Worm (Caenorhabditis elegans): ENCODE data around the gene eri-3.
A peak's percentile ranks its signal among the peaks of the same experiment; 100 is the strongest.

eri-3 gene

DNA sequence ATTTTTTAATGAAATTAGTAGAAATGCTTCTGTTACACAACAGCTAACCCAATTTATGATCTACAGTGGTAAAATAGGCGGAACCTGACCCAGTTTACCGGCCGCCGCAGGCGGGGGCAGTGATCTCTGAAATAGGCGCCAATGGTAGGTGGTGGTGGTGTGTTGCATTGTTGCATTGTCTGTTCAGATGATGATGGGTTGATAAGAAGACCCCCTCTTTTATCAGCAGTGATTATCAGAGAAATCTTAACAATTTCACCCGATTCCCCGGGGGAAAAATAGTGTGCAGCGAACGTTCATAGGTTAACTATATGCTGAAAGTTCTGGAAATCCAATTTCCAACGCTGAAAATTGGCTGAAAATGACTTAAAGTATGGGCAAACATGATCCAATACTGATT lies 15.3 kb downstream of the eri-3 start:
- TF ChIP-seq nfya-1 (tag; optimal IDR thresholded peaks at IDR 0.05) (no peak), elt-2 (tag; optimal IDR thresholded peaks at IDR 0.05) (peak; percentile 89), T23F11.4 (GFP tag; optimal IDR thresholded peaks at IDR 0.05) (no peak), dve-1 (tag; optimal IDR thresholded peaks at IDR 0.05) (no peak), pros-1 (tag; optimal IDR thresholded peaks at IDR 0.05) (no peak)

DNA sequence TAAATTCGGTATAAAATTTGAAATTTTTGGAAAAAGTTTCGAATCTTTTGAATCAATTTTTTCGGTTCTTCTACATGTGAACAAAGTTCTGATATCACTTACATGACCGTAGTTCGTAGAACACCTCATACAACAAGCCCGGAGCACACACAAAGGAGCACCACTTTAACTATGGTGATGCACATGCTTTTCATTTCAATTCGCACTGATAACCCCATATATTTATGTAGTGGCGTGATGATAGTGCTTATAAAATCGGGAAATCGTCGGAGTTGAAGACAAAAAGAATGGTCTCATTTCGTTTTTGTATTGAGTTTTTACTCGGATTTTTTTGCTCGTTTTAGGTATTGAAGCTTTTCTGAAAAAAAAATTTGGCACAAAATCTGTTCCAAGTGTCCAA lies 17.4 kb downstream of the eri-3 start, which contains the start of gene W09B6.4:
W09B6.4 (minus strand) TSS at position 151 of the 400 bp plus-strand sequence.
- TF ChIP-seq tbx-7 (tag; optimal IDR thresholded peaks at IDR 0.05) (no peak), sdc-2 (tag; optimal IDR thresholded peaks at IDR 0.05) (no peak)

DNA sequence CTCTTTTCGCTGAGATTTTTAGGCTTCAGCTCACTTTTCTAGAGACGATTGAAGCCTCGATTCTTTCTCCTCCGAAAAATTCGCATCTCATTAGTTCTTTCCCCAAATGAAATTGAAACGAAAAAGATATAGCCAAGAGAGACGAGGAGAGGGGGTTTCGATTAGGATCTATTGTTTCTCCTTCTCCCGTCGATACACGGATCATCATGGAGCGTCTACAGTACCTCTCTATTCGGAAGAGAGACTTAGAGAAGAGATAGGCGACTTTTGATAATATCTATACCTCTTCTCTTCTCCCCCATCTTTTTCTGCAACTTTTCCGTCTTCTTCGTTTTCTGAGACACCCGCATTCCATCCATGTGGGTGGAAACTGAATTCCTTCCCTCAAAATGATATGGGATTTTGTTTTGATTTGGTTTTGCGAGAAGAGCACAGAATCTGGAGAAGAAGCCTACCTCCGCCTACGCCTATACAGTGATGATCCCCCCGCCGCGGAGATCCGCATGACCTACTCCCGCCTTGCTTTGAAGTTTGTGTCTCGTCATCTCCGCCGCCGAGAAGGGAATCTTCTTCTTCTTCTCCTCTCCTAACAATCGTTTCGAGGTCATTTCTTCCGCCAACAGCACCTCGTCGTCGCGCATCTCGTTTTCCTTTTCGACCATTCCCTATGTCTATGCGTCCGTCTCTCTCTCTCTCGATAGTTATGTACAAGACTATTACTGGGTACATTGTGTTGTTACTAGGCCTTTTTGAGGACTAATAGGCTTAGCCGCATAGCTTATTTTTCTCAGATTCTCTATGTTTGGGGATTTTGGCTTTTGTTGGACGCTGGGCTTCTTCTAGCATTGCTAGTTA lies 18.6 kb downstream of the eri-3 start:
- no peak for TF ChIP-seq tbx-7 (tag; optimal IDR thresholded peaks at IDR 0.05)
- TF ChIP-seq hlh-6 (tag; optimal IDR thresholded peaks at IDR 0.05) = peak; percentile 1

DNA sequence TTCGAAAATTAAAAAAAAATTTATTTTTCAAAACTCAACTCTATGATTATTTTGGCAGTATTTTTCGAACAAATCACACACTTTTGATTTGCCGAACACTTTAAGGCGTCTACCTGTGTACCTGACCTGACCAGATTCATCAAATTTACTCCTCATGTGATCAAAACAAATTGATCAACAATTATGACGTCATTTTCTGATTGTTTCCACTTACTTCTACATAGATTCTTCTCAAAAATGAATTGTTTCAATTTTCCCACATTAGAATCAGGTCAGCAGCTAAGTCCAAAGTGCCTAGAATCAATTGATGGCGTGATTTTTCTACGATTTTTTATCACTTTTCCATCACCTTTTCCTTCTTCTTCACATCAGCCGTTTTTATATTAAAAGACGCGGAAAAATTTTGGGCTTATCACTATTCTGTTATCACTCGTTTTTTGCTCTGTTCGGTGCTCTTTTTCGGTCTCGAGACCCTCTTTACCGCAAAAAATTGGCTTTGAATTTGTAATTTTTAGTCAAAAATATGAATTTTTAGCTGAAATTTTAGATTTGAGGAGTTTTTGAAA lies 19.9 kb downstream of the eri-3 start:
- no peak for TF ChIP-seq K09A11.1 (tag; optimal IDR thresholded peaks at IDR 0.05; ENCODE audit: insufficient read depth)
- no peak for TF ChIP-seq ceh-24 (tag; optimal IDR thresholded peaks at IDR 0.05)
- no peak for TF ChIP-seq hlh-15 (tag; optimal IDR thresholded peaks at IDR 0.05)
- TF ChIP-seq ceh-19 (GFP tag; optimal IDR thresholded peaks at IDR 0.05) = no peak
- TF ChIP-seq pax-1 (tag; optimal IDR thresholded peaks at IDR 0.05) = no peak
- no peak for TF ChIP-seq hlh-30 (tag; optimal IDR thresholded peaks at IDR 0.05; ENCODE audit: insufficient read depth)
- no peak for TF ChIP-seq sox-4 (tag; optimal IDR thresholded peaks at IDR 0.05)
- TF ChIP-seq che-1 (tag; optimal IDR thresholded peaks at IDR 0.05) = no peak
- TF ChIP-seq fkh-10 (GFP tag; optimal IDR thresholded peaks at IDR 0.05) = no peak
- TF ChIP-seq madf-2 (tag; optimal IDR thresholded peaks at IDR 0.05) = no peak
- no peak for TF ChIP-seq ceh-30 (tag; optimal IDR thresholded peaks at IDR 0.05)
- TF ChIP-seq ceh-18 (tag; optimal IDR thresholded peaks at IDR 0.05) = no peak
- TF ChIP-seq T23F11.4 (GFP tag; optimal IDR thresholded peaks at IDR 0.05) = no peak
- TF ChIP-seq pha-4 (tag; optimal IDR thresholded peaks at IDR 0.05) = no peak
- no peak for TF ChIP-seq dmd-4 (tag; optimal IDR thresholded peaks at IDR 0.05; ENCODE audit: borderline replicate concordance)
- TF ChIP-seq ama-1 (optimal IDR thresholded peaks at IDR 0.05) = no peak
- no peak for TF ChIP-seq ceh-31 (tag; optimal IDR thresholded peaks at IDR 0.05)
- TF ChIP-seq F13H6.1 (tag; optimal IDR thresholded peaks at IDR 0.05) = no peak
- no peak for TF ChIP-seq unc-3 (GFP tag; conservative IDR thresholded peaks at IDR 0.05)
- no peak for TF ChIP-seq unc-3 (tag; optimal IDR thresholded peaks at IDR 0.05)
- no peak for TF ChIP-seq pqm-1 (tag; optimal IDR thresholded peaks at IDR 0.05)

DNA sequence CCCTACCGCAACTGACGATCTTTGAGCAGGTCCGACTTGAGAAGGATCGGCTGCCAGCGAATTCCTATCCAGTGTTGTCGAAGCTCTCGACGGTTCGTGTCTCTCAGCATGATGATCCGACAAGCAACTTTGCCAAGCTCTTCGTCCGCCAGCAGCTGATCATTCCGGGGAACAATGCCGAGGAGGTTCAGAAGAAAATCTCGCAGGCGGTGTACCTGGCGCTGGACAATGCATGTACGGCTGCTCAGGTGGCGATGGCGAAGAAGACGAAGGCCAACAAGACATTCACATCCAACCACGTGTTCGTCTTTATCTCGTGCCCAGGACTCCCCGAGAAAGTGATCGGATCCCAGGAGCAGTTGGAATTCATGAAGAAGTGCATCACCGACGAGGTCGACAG lies 26.1 kb downstream of the eri-3 start:
- no peak for TF ChIP-seq pag-3 (tag; optimal IDR thresholded peaks at IDR 0.05; ENCODE audit: borderline replicate concordance)
- no peak for TF ChIP-seq Y22D7AL.16 (tag; optimal IDR thresholded peaks at IDR 0.05)
- TF ChIP-seq ets-4 (tag; optimal IDR thresholded peaks at IDR 0.05) = no peak
- TF ChIP-seq ceh-6 (GFP tag; optimal IDR thresholded peaks at IDR 0.05) = no peak
- TF ChIP-seq hlh-30 (tag; optimal IDR thresholded peaks at IDR 0.05; ENCODE audit: insufficient read depth) = no peak
- no peak for TF ChIP-seq eyg-1 (tag; optimal IDR thresholded peaks at IDR 0.05)
- TF ChIP-seq ceh-22 (tag; optimal IDR thresholded peaks at IDR 0.05) = no peak
- no peak for TF ChIP-seq K09A11.1 (tag; optimal IDR thresholded peaks at IDR 0.05; ENCODE audit: insufficient read depth)
- TF ChIP-seq nhr-11 (tag; optimal IDR thresholded peaks at IDR 0.05) = no peak
- no peak for TF ChIP-seq ceh-24 (tag; optimal IDR thresholded peaks at IDR 0.05)
- no peak for TF ChIP-seq ceh-45 (GFP tag; IDR thresholded peaks at IDR 0.05)
- TF ChIP-seq elt-4 (tag; optimal IDR thresholded peaks at IDR 0.05) = no peak
- TF ChIP-seq npax-4 (tag; optimal IDR thresholded peaks at IDR 0.05) = no peak
- no peak for TF ChIP-seq fax-1 (tag; optimal IDR thresholded peaks at IDR 0.05)
- no peak for TF ChIP-seq dmd-4 (tag; optimal IDR thresholded peaks at IDR 0.05; ENCODE audit: borderline replicate concordance)
- TF ChIP-seq C38D4.7 (GFP tag; optimal IDR thresholded peaks at IDR 0.05) = no peak
